Worm (Caenorhabditis elegans) whole organism, young adult: ENCODE data around the gene B0563.9.

Experiments
- B0019.2 ChIP-seq: fragments of 200-800 bp; sonication (Bioruptor generic); conservative IDR thresholded peaks from 2 replicates; pipeline ENCODE4 v1.3.6; 2022; ENCODE audit warnings: missing genetic modification reagents, missing genetic modification characterization, missing compliant biosample characterization
- D2030.7 ChIP-seq: fragments of 200-800 bp; sonication (Bioruptor generic); IDR thresholded peaks from 2 replicates; pipeline ENCODE4 v1.3.6; 2022; ENCODE audit warnings: missing genetic modification reagents, missing genetic modification characterization, missing compliant biosample characterization
- F22D6.2 ChIP-seq: sonication (generic microtip); optimal IDR thresholded peaks from 2 replicates; lab custom pipeline; 2016; ENCODE audit warnings: mild to moderate bottlenecking, missing genetic modification characterization, missing compliant biosample characterization
- F23B12.7 ChIP-seq: sonication (generic microtip); optimal IDR thresholded peaks from 2 replicates; lab custom pipeline; 2017; ENCODE audit warnings: missing genetic modification characterization, mild to moderate bottlenecking, missing compliant biosample characterization, antibody characterized with exemption, moderate library complexity; ENCODE audit not compliant: insufficient read depth
- F33H1.4 ChIP-seq: fragments of 200-800 bp; sonication (Bioruptor generic); IDR thresholded peaks from 2 replicates; pipeline ENCODE4 v1.3.6; 2022; ENCODE audit warnings: missing genetic modification reagents, missing genetic modification characterization, missing compliant biosample characterization
- F57A8.1 ChIP-seq: fragments of 200-800 bp; sonication (Bioruptor generic); optimal IDR thresholded peaks from 2 replicates; lab custom pipeline; 2018; ENCODE audit warnings: mild to moderate bottlenecking, missing genetic modification characterization, moderate library complexity, missing compliant biosample characterization
- T26A5.8 ChIP-seq: sonication (generic microtip); optimal IDR thresholded peaks from 2 replicates; lab custom pipeline; 2016; ENCODE audit warnings: missing genetic modification characterization, missing compliant biosample characterization
- Y53F4B.3 ChIP-seq: fragments of 200-800 bp; sonication (Bioruptor generic); IDR thresholded peaks from 2 replicates; pipeline ENCODE4 v1.3.6; 2022; ENCODE audit warnings: missing genetic modification reagents, missing genetic modification characterization, missing compliant biosample characterization
- Y53G8AR.9 ChIP-seq: fragments of 200-800 bp; sonication (Bioruptor generic); conservative IDR thresholded peaks from 2 replicates; pipeline ENCODE4 v1.3.6; 2022; ENCODE audit warnings: missing genetic modification reagents, missing genetic modification characterization, missing compliant biosample characterization
- Y67H2A.10 ChIP-seq: fragments of 200-800 bp; sonication (Bioruptor generic); conservative IDR thresholded peaks from 2 replicates; pipeline ENCODE4 v1.3.6; 2022; ENCODE audit warnings: missing genetic modification reagents, missing genetic modification characterization, missing compliant biosample characterization
- ama-1 ChIP-seq, 3 experiments: fragments of 150-350 bp in 1 of 3; sonication (generic microtip) in 2 of 3; optimal IDR thresholded peaks; 2 replicates each; lab custom pipeline; 2014 to 2018; ENCODE audit warnings: missing biosample characterization in 2 of 3, missing genetic modification characterization in 2 of 3, missing genetic modification reagents in 2 of 3
- aptf-3 ChIP-seq: fragments of 200-800 bp; sonication (Bioruptor generic); IDR thresholded peaks from 2 replicates; pipeline ENCODE4 v1.3.6; 2022; ENCODE audit warnings: missing genetic modification characterization, missing compliant biosample characterization
- atf-7 ChIP-seq: sonication (generic microtip); optimal IDR thresholded peaks from 2 replicates; lab custom pipeline; 2017; ENCODE audit warnings: mild to moderate bottlenecking, missing genetic modification characterization, missing compliant biosample characterization
- athp-1 ChIP-seq: sonication (generic microtip); optimal IDR thresholded peaks from 2 replicates; lab custom pipeline; 2017; ENCODE audit warnings: mild to moderate bottlenecking, missing genetic modification characterization, missing compliant biosample characterization
- attf-3 ChIP-seq: fragments of 200-800 bp; sonication (Bioruptor generic); conservative IDR thresholded peaks from 2 replicates; pipeline ENCODE4 v1.3.6; 2022; ENCODE audit warnings: missing genetic modification reagents, missing genetic modification characterization, missing compliant biosample characterization
- ccch-3 ChIP-seq: fragments of 200-800 bp; sonication (Bioruptor generic); optimal IDR thresholded peaks from 2 replicates; lab custom pipeline; 2018; ENCODE audit warnings: mild to moderate bottlenecking, missing genetic modification characterization, missing compliant biosample characterization
- cebp-2 ChIP-seq: fragments of 200-800 bp; sonication (Bioruptor generic); IDR thresholded peaks from 2 replicates; pipeline ENCODE4 v1.3.6; 2022; ENCODE audit warnings: missing genetic modification characterization, missing compliant biosample characterization
- ceh-40 ChIP-seq: fragments of 200-800 bp; sonication (Bioruptor generic); IDR thresholded peaks from 2 replicates; pipeline ENCODE4 v1.3.6; 2022; ENCODE audit warnings: missing genetic modification characterization, missing compliant biosample characterization
- die-1 ChIP-seq: sonication (generic microtip); optimal IDR thresholded peaks from 2 replicates; lab custom pipeline; 2016; ENCODE audit warnings: missing genotype, mild to moderate bottlenecking, missing genetic modification characterization, missing compliant biosample characterization
- egl-44 ChIP-seq: fragments of 200-800 bp; sonication (Bioruptor generic); IDR thresholded peaks from 2 replicates; pipeline ENCODE4 v1.3.6; 2022; ENCODE audit warnings: missing genetic modification reagents, missing genetic modification characterization, missing compliant biosample characterization
- egrh-3 ChIP-seq: fragments of 200-800 bp; sonication (Bioruptor generic); IDR thresholded peaks from 2 replicates; pipeline ENCODE4 v1.3.6; 2022; ENCODE audit warnings: missing genetic modification reagents, missing genetic modification characterization, missing compliant biosample characterization
- gei-17 ChIP-seq: fragments of 200-800 bp; sonication (Bioruptor generic); optimal IDR thresholded peaks from 2 replicates; lab custom pipeline; 2018; ENCODE audit warnings: mild to moderate bottlenecking, missing genetic modification characterization, missing compliant biosample characterization
- him-1 ChIP-seq: sonication (generic microtip); optimal IDR thresholded peaks from 2 replicates; lab custom pipeline; 2016; ENCODE audit warnings: missing genotype, missing genetic modification reagents, missing genetic modification characterization, missing compliant biosample characterization
- hlh-12 ChIP-seq: sonication (generic microtip); optimal IDR thresholded peaks from 2 replicates; lab custom pipeline; 2016; ENCODE audit warnings: missing genetic modification characterization, missing compliant biosample characterization
- hrde-1 ChIP-seq: sonication (generic microtip); optimal IDR thresholded peaks from 2 replicates; lab custom pipeline; 2016; ENCODE audit warnings: missing genetic modification characterization, mild to moderate bottlenecking, missing compliant biosample characterization, moderate library complexity, missing genotype, missing genetic modification reagents, borderline replicate concordance
- hsf-1 ChIP-seq: fragments of 200-800 bp; sonication (Bioruptor generic); IDR thresholded peaks from 2 replicates; pipeline ENCODE4 v1.3.6; 2022; ENCODE audit warnings: missing genetic modification reagents, missing genetic modification characterization, missing compliant biosample characterization
- let-526 ChIP-seq: fragments of 200-800 bp; sonication (Bioruptor generic); IDR thresholded peaks from 2 replicates; pipeline ENCODE4 v1.3.6; 2022; ENCODE audit warnings: missing genetic modification reagents, missing genetic modification characterization, missing compliant biosample characterization
- lsy-27 ChIP-seq: sonication (generic microtip); optimal IDR thresholded peaks from 2 replicates; lab custom pipeline; 2017; ENCODE audit warnings: missing genetic modification characterization, mild to moderate bottlenecking, missing compliant biosample characterization, antibody characterized with exemption, missing genotype, borderline replicate concordance; ENCODE audit not compliant: insufficient read depth
- madf-8 ChIP-seq: fragments of 200-800 bp; sonication (Bioruptor generic); conservative IDR thresholded peaks from 2 replicates; pipeline ENCODE4 v1.3.6; 2022; ENCODE audit warnings: missing genetic modification reagents, missing genetic modification characterization, missing compliant biosample characterization
- mel-28 ChIP-seq: sonication (generic microtip); optimal IDR thresholded peaks from 2 replicates; lab custom pipeline; 2016; ENCODE audit warnings: borderline replicate concordance, mild to moderate bottlenecking, missing genetic modification characterization, missing compliant biosample characterization
- mes-4 ChIP-seq: sonication (generic microtip); optimal IDR thresholded peaks from 2 replicates; lab custom pipeline; 2016; ENCODE audit warnings: missing genotype, missing genetic modification characterization, missing compliant biosample characterization
- sdz-38 ChIP-seq: sonication (generic microtip); optimal IDR thresholded peaks from 2 replicates; lab custom pipeline; 2016; ENCODE audit warnings: missing genotype, missing genetic modification characterization, missing compliant biosample characterization
- snpc-1.1 ChIP-seq: sonication (generic microtip); optimal IDR thresholded peaks from 2 replicates; lab custom pipeline; 2017; ENCODE audit warnings: missing genetic modification characterization, mild to moderate bottlenecking, missing compliant biosample characterization, antibody characterized with exemption, moderate library complexity, missing genotype, missing genetic modification reagents; ENCODE audit not compliant: insufficient read depth
- snpc-1.3 ChIP-seq: sonication (generic microtip); optimal IDR thresholded peaks from 2 replicates; lab custom pipeline; 2017; ENCODE audit warnings: missing genetic modification characterization, mild to moderate bottlenecking, missing compliant biosample characterization, antibody characterized with exemption, moderate library complexity, missing genotype, missing genetic modification reagents; ENCODE audit not compliant: insufficient read depth
- sptf-2 ChIP-seq: fragments of 200-800 bp; sonication (Bioruptor generic); optimal IDR thresholded peaks from 2 replicates; lab custom pipeline; 2018; ENCODE audit warnings: mild to moderate bottlenecking, missing genetic modification characterization, missing compliant biosample characterization
- tbp1 ChIP-seq: fragments of 200-800 bp; sonication (Bioruptor generic); optimal IDR thresholded peaks from 2 replicates; lab custom pipeline; 2018; ENCODE audit warnings: mild to moderate bottlenecking, missing genetic modification characterization, missing compliant biosample characterization
- tlf-1 ChIP-seq: fragments of 200-800 bp; sonication (Bioruptor generic); optimal IDR thresholded peaks from 2 replicates; lab custom pipeline; 2018; ENCODE audit warnings: mild to moderate bottlenecking, missing genetic modification characterization, missing compliant biosample characterization
- ztf-22 ChIP-seq: fragments of 200-800 bp; sonication (Bioruptor generic); optimal IDR thresholded peaks from 2 replicates; lab custom pipeline; 2018; ENCODE audit warnings: mild to moderate bottlenecking, missing genetic modification characterization, moderate library complexity, missing compliant biosample characterization
- ztf-26 ChIP-seq: sonication (generic microtip); optimal IDR thresholded peaks from 2 replicates; lab custom pipeline; 2017; ENCODE audit warnings: missing genetic modification characterization, missing compliant biosample characterization
- ztf-6 ChIP-seq: fragments of 200-800 bp; sonication (Bioruptor generic); IDR thresholded peaks from 2 replicates; pipeline ENCODE4 v1.3.6; 2022; ENCODE audit warnings: missing genetic modification reagents, missing genetic modification characterization, missing compliant biosample characterization

B0563.9 gene

ce11 chrX:9170058-9170457 lies 1.7 kb downstream of the B0563.9 start:
- TF ChIP-seq atf-7 (tag; lab: Kevin White, UChicago) (no peak), ceh-40 (no peak), ama-1 (optimal IDR thresholded peaks at IDR 0.05; lab: Kevin White, UChicago) (no peak), ama-1 (GFP tag; optimal IDR thresholded peaks at IDR 0.05; lab: Kevin White, UChicago) (no peak), sptf-2 (GFP tag; lab: Kevin White, UChicago) (no peak), hrde-1 (tag; lab: Kevin White, UChicago) (no peak), egrh-3 (GFP tag; lab: Robert Waterston, UW) (no peak), F33H1.4 (GFP tag; lab: Robert Waterston, UW) (no peak), Y53F4B.3 (GFP tag; lab: Robert Waterston, UW) (no peak), gei-17 (no peak), attf-3 (GFP tag; lab: Robert Waterston, UW) (no peak), B0019.2 (GFP tag; lab: Robert Waterston, UW) (no peak), let-526 (no peak), T26A5.8 (tag; lab: Kevin White, UChicago) (no peak), tlf-1 (GFP tag; lab: Kevin White, UChicago) (no peak), hsf-1 (no peak), lsy-27 (tag; lab: Kevin White, UChicago) (no peak), F57A8.1 (GFP tag; lab: Kevin White, UChicago) (no peak), athp-1 (tag; lab: Kevin White, UChicago) (no peak), ztf-6 (GFP tag; lab: Robert Waterston, UW) (no peak)

ce11 chrX:9171241-9171640 lies 2.9 kb downstream of the B0563.9 start, which contains the start of gene B0563.1:
Gene B0563.1 (plus strand): TSS chrX:9171541.
- TF ChIP-seq Y53F4B.3 (GFP tag; lab: Robert Waterston, UW) (no peak), him-1 (tag; lab: Kevin White, UChicago) (no peak), mes-4 (tag; lab: Kevin White, UChicago) (no peak), snpc-1.3 (tag; lab: Kevin White, UChicago) (no peak), F23B12.7 (tag; lab: Kevin White, UChicago) (no peak), cebp-2 (no peak), snpc-1.1 (tag; lab: Kevin White, UChicago) (no peak), F22D6.2 (no peak), hlh-12 (tag; lab: Kevin White, UChicago) (no peak), egl-44 (no peak), D2030.7 (GFP tag; lab: Robert Waterston, UW) (no peak), madf-8 (no peak), tbp1 (no peak)

- TF ChIP-seq sdz-38 (tag; lab: Kevin White, UChicago) (no peak), die-1 (tag; lab: Kevin White, UChicago) (no peak), ztf-22 (GFP tag; lab: Kevin White, UChicago) (no peak), Y53G8AR.9 (GFP tag; lab: Robert Waterston, UW) (no peak), Y67H2A.10 (no peak), ztf-26 (tag; lab: Kevin White, UChicago) (no peak), mel-28 (tag; lab: Kevin White, UChicago) (no peak), F23B12.7 (tag; lab: Kevin White, UChicago) (no peak), D2030.7 (GFP tag; lab: Robert Waterston, UW) (no peak), ccch-3 (GFP tag; lab: Kevin White, UChicago) (no peak), aptf-3 (GFP tag; lab: Robert Waterston, UW) (no peak)
Observed at ce11 chrX:9172278-9172677, 3.9 kb downstream of the B0563.9 start, which contains the start of gene B0563.18. Gene B0563.18 (plus strand): TSS chrX:9172578.
